Fruit fly (Drosophila melanogaster) whole organism, embryonic: ENCODE measurements around the gene papi.
A peak's percentile ranks its signal among the peaks of the same experiment; 100 is the strongest.

Experiments used
- B-H1 ChIP-seq: fragments of 200-800 bp; sonication (Bioruptor generic); IDR thresholded peaks from 3 replicates; pipeline ENCODE4 v1.3.6; 2022; ENCODE audit warnings: missing biosample characterization, missing genetic modification characterization
- BEAF-32 ChIP-seq: fragments of 200-800 bp; sonication (Bioruptor generic); optimal IDR thresholded peaks from 3 replicates; lab custom pipeline; 2017; ENCODE audit warnings: missing biosample characterization, missing genetic modification characterization, mild to moderate bottlenecking, moderate library complexity, missing genetic modification reagents
- Bdp1 ChIP-seq: fragments of 200-800 bp; sonication (Bioruptor generic); optimal IDR thresholded peaks from 3 replicates; lab custom pipeline; 2016; ENCODE audit warnings: missing biosample characterization, missing genetic modification characterization
- Blimp-1 ChIP-seq: fragments of 200-800 bp; sonication (Bioruptor generic); optimal IDR thresholded peaks from 3 replicates; lab custom pipeline; 2018; ENCODE audit warnings: missing biosample characterization, missing genetic modification characterization, mild to moderate bottlenecking, moderate library complexity, missing genetic modification reagents
- CG10366 ChIP-seq: fragments of 200-800 bp; sonication (Bioruptor generic); IDR thresholded peaks from 2 replicates; pipeline ENCODE4 v1.3.6; 2022; ENCODE audit warnings: missing biosample characterization, missing genetic modification characterization
- CG11504 ChIP-seq: fragments of 200-800 bp; sonication (Bioruptor generic); optimal IDR thresholded peaks from 3 replicates; lab custom pipeline; 2019; ENCODE audit warnings: missing biosample characterization, mild to moderate bottlenecking, missing genetic modification characterization, moderate library complexity
- CG12219 ChIP-seq: fragments of 200-800 bp; sonication (Bioruptor generic); optimal IDR thresholded peaks from 3 replicates; lab custom pipeline; 2018; ENCODE audit warnings: missing biosample characterization, mild to moderate bottlenecking, missing genetic modification characterization
- CG13123 ChIP-seq: fragments of 200-800 bp; sonication (Bioruptor generic); optimal IDR thresholded peaks from 2 replicates; lab custom pipeline; 2016; ENCODE audit warnings: missing biosample characterization, missing genetic modification characterization
- CG13894 ChIP-seq: fragments of 200-800 bp; sonication (Bioruptor generic); optimal IDR thresholded peaks from 3 replicates; lab custom pipeline; 2018; ENCODE audit warnings: missing biosample characterization, mild to moderate bottlenecking, missing genetic modification characterization, moderate library complexity
- CG14050 ChIP-seq: fragments of 200-800 bp; sonication (Bioruptor generic); IDR thresholded peaks from 3 replicates; pipeline ENCODE4 v1.3.6; 2022; ENCODE audit warnings: missing biosample characterization, missing genetic modification characterization
- CG14710 ChIP-seq: fragments of 200-800 bp; sonication (Bioruptor generic); optimal IDR thresholded peaks from 3 replicates; lab custom pipeline; 2019; ENCODE audit warnings: missing biosample characterization, mild to moderate bottlenecking, missing genetic modification characterization, moderate library complexity
- CG15073 ChIP-seq: fragments of 200-800 bp; sonication (Bioruptor generic); optimal IDR thresholded peaks from 2 replicates; lab custom pipeline; 2016; ENCODE audit warnings: missing biosample characterization, missing genetic modification characterization
- CG15601 ChIP-seq: fragments of 200-800 bp; sonication (Bioruptor generic); optimal IDR thresholded peaks from 3 replicates; lab custom pipeline; 2019; ENCODE audit warnings: missing biosample characterization, mild to moderate bottlenecking, missing genetic modification characterization, moderate library complexity
- CG1603 ChIP-seq: fragments of 200-800 bp; sonication (Bioruptor generic); optimal IDR thresholded peaks from 2 replicates; lab custom pipeline; 2019; ENCODE audit warnings: missing biosample characterization, mild to moderate bottlenecking, missing genetic modification characterization, moderate library complexity
- CG2120 ChIP-seq: fragments of 200-800 bp; sonication (Bioruptor generic); optimal IDR thresholded peaks from 3 replicates; lab custom pipeline; 2016; ENCODE audit warnings: missing biosample characterization, missing genetic modification characterization
- CG32767 ChIP-seq: fragments of 200-800 bp; sonication (Bioruptor generic); IDR thresholded peaks from 2 replicates; pipeline ENCODE4 v1.3.6; 2022; ENCODE audit warnings: missing biosample characterization, missing genetic modification characterization
- CG34422 ChIP-seq: fragments of 200-800 bp; sonication (Bioruptor generic); IDR thresholded peaks from 3 replicates; pipeline ENCODE4 v1.3.6; 2022; ENCODE audit warnings: missing biosample characterization, missing genetic modification characterization
- CG5245 ChIP-seq: fragments of 200-800 bp; sonication (Bioruptor generic); optimal IDR thresholded peaks from 3 replicates; lab custom pipeline; 2016; ENCODE audit warnings: missing biosample characterization, missing genetic modification characterization
- CG7271 ChIP-seq: fragments of 200-800 bp; sonication (Bioruptor generic); optimal IDR thresholded peaks from 2 replicates; lab custom pipeline; 2018; ENCODE audit warnings: missing biosample characterization, mild to moderate bottlenecking, missing genetic modification characterization, moderate library complexity
- CG7556 ChIP-seq: fragments of 200-800 bp; sonication (Bioruptor generic); optimal IDR thresholded peaks from 2 replicates; lab custom pipeline; 2017; ENCODE audit warnings: missing biosample characterization, mild to moderate bottlenecking, missing genetic modification characterization
- CG8388 ChIP-seq: fragments of 200-800 bp; sonication (Bioruptor generic); optimal IDR thresholded peaks from 2 replicates; lab custom pipeline; 2019; ENCODE audit warnings: missing biosample characterization, mild to moderate bottlenecking, missing genetic modification characterization, moderate library complexity
- CrebB ChIP-seq: fragments of 200-800 bp; sonication (Bioruptor generic); optimal IDR thresholded peaks from 3 replicates; lab custom pipeline; 2018; ENCODE audit warnings: missing biosample characterization, mild to moderate bottlenecking, missing genetic modification characterization
- HmgZ ChIP-seq: fragments of 200-800 bp; sonication (Bioruptor generic); optimal IDR thresholded peaks from 2 replicates; lab custom pipeline; 2018; ENCODE audit warnings: missing biosample characterization, mild to moderate bottlenecking, missing genetic modification characterization
- Hr51 ChIP-seq, 2 experiments: fragments of 200-800 bp; sonication (Bioruptor generic); optimal IDR thresholded peaks; 2 replicates in 1 of 2; 3 replicates in 1 of 2; lab custom pipeline; 2016 to 2018; ENCODE audit warnings: missing biosample characterization in 2 of 2, missing genetic modification characterization in 2 of 2, mild to moderate bottlenecking in 1 of 2, moderate library complexity in 1 of 2
- MBD-R2 ChIP-seq: fragments of 200-800 bp; sonication (Bioruptor generic); IDR thresholded peaks from 2 replicates; pipeline ENCODE4 v1.3.6; 2022; ENCODE audit warnings: missing biosample characterization, missing genetic modification characterization
- Rfx ChIP-seq: fragments of 200-800 bp; sonication (Bioruptor generic); IDR thresholded peaks from 2 replicates; pipeline ENCODE4 v1.3.6; 2022; ENCODE audit warnings: missing biosample characterization, missing genetic modification characterization
- Six4 ChIP-seq: fragments of 200-800 bp; sonication (Bioruptor generic); optimal IDR thresholded peaks from 2 replicates; lab custom pipeline; 2016; ENCODE audit warnings: missing biosample characterization, missing genetic modification characterization
- Xbp1 ChIP-seq: fragments of 200-800 bp; sonication (Bioruptor generic); optimal IDR thresholded peaks from 3 replicates; lab custom pipeline; 2016; ENCODE audit warnings: missing biosample characterization, mild to moderate bottlenecking, missing genetic modification characterization
- abd-A ChIP-seq: fragments of 200-800 bp; sonication (Bioruptor generic); optimal IDR thresholded peaks from 3 replicates; lab custom pipeline; 2019; ENCODE audit warnings: missing biosample characterization, mild to moderate bottlenecking, missing genetic modification characterization, moderate library complexity
- en ChIP-seq: fragments of 200-800 bp; sonication (Bioruptor generic); optimal IDR thresholded peaks from 2 replicates; lab custom pipeline; 2016; ENCODE audit warnings: missing biosample characterization, missing genetic modification characterization
- gsb ChIP-seq: fragments of 200-800 bp; sonication (Bioruptor generic); IDR thresholded peaks from 2 replicates; pipeline ENCODE4 v1.3.6; 2022; ENCODE audit warnings: missing biosample characterization, missing genetic modification characterization
- gsb-n ChIP-seq: fragments of 200-800 bp; sonication (Bioruptor generic); optimal IDR thresholded peaks from 3 replicates; lab custom pipeline; 2018; ENCODE audit warnings: missing biosample characterization, mild to moderate bottlenecking, missing genetic modification characterization
- kay ChIP-seq: fragments of 200-800 bp; sonication (Bioruptor generic); optimal IDR thresholded peaks from 2 replicates; lab custom pipeline; 2016; ENCODE audit warnings: missing biosample characterization, missing genetic modification characterization
- lbe ChIP-seq: fragments of 200-800 bp; sonication (Bioruptor generic); optimal IDR thresholded peaks from 2 replicates; lab custom pipeline; 2016; ENCODE audit warnings: missing biosample characterization, mild to moderate bottlenecking, missing genetic modification characterization
- luna ChIP-seq: fragments of 200-800 bp; sonication (Bioruptor generic); optimal IDR thresholded peaks from 2 replicates; lab custom pipeline; 2016; ENCODE audit warnings: missing biosample characterization, missing genetic modification characterization
- mam ChIP-seq: fragments of 200-800 bp; sonication (Bioruptor generic); optimal IDR thresholded peaks from 3 replicates; lab custom pipeline; 2016; ENCODE audit warnings: missing biosample characterization, missing genetic modification characterization
- phol ChIP-seq: fragments of 200-800 bp; sonication (Bioruptor generic); optimal IDR thresholded peaks from 3 replicates; lab custom pipeline; 2018; ENCODE audit warnings: missing biosample characterization, mild to moderate bottlenecking, missing genetic modification characterization, moderate library complexity
- ro ChIP-seq: fragments of 200-800 bp; sonication (Bioruptor generic); IDR thresholded peaks from 2 replicates; pipeline ENCODE4 v1.3.6; 2022; ENCODE audit warnings: missing biosample characterization, missing genetic modification characterization
- sens ChIP-seq: fragments of 200-800 bp; sonication (Bioruptor generic); peaks from one replicate; lab custom pipeline; 2016; ENCODE audit warnings: missing biosample characterization, missing genetic modification characterization
- sug ChIP-seq: fragments of 200-800 bp; optimal IDR thresholded peaks from 2 replicates; lab custom pipeline; 2019; ENCODE audit warnings: missing biosample characterization, mild to moderate bottlenecking, missing genetic modification characterization, moderate library complexity
- vvl ChIP-seq: fragments of 200-800 bp; sonication (Bioruptor generic); IDR thresholded peaks from 2 replicates; pipeline ENCODE4 v1.3.6; 2022; ENCODE audit warnings: missing biosample characterization, missing genetic modification characterization
- wor ChIP-seq: fragments of 200-800 bp; sonication (Bioruptor generic); IDR thresholded peaks from 2 replicates; pipeline ENCODE4 v1.3.6; 2022; ENCODE audit warnings: missing biosample characterization, missing genetic modification characterization
- zen ChIP-seq: fragments of 200-800 bp; sonication (Bioruptor generic); optimal IDR thresholded peaks from 3 replicates; lab custom pipeline; 2018; ENCODE audit warnings: missing biosample characterization, mild to moderate bottlenecking, missing genetic modification characterization, moderate library complexity

papi gene

dm6 chr2L:2220573-2221332 lies at the start of gene papi (continued):
- no peak for TF ChIP-seq CG14050 (GFP tag; lab: Robert Waterston, UW)
- TF ChIP-seq Hr51 (GFP tag; optimal IDR thresholded peaks at IDR 0.05; lab: Kevin White, UChicago), result no peak
- TF ChIP-seq CG34422 (GFP tag; lab: Robert Waterston, UW), result peak; percentile 61; the same call in 2 of the 3 replicates
- TF ChIP-seq wor (GFP tag; lab: Robert Waterston, UW), result no peak
- peak; percentile 8; the same call in 1 of the 2 replicates for TF ChIP-seq Rfx (GFP tag; lab: Robert Waterston, UW)
- TF ChIP-seq ro (GFP tag; lab: Robert Waterston, UW), result no peak
- no peak for TF ChIP-seq CG13123 (GFP tag; lab: Kevin White, UChicago)
- TF ChIP-seq CG11504 (tag; lab: Kevin White, UChicago), result no peak
- no peak for TF ChIP-seq CG15601
- TF ChIP-seq CG1603 (tag; lab: Kevin White, UChicago), result peak; percentile 34
- TF ChIP-seq abd-A (tag; lab: Kevin White, UChicago), result peak; percentile 43
- peak; percentile 22 for TF ChIP-seq luna (GFP tag; lab: Kevin White, UChicago)
- TF ChIP-seq Xbp1 (GFP tag; lab: Kevin White, UChicago), result peak; percentile 9
- TF ChIP-seq en (GFP tag; lab: Kevin White, UChicago), result no peak
- TF ChIP-seq CG12219, result no peak
- peak; percentile 39 for TF ChIP-seq MBD-R2 (GFP tag; lab: Robert Waterston, UW)
- no peak for TF ChIP-seq sens (GFP tag; lab: Kevin White, UChicago)
- no peak for TF ChIP-seq CG8388
- peak; percentile 21 for TF ChIP-seq CG13894 (tag; lab: Kevin White, UChicago)
- TF ChIP-seq CG32767 (GFP tag; lab: Robert Waterston, UW), result no peak
- TF ChIP-seq CG7556, result no peak
- no peak for TF ChIP-seq CrebB (tag; lab: Kevin White, UChicago)
- TF ChIP-seq gsb, result no peak
- no peak for TF ChIP-seq kay (GFP tag; lab: Kevin White, UChicago)
- no peak for TF ChIP-seq mam (GFP tag; lab: Kevin White, UChicago)
- TF ChIP-seq CG10366 (GFP tag; lab: Robert Waterston, UW), result no peak
- TF ChIP-seq CG15073 (GFP tag; lab: Kevin White, UChicago), result no peak
- no peak for TF ChIP-seq B-H1
- peak; percentile 3 for TF ChIP-seq phol (tag; lab: Kevin White, UChicago)
- peak; percentile 68 for TF ChIP-seq CG14710 (tag; lab: Kevin White, UChicago)
- no peak for TF ChIP-seq CG7271 (tag; lab: Kevin White, UChicago)
- no peak for TF ChIP-seq Blimp-1 (GFP tag; lab: Kevin White, UChicago)
- TF ChIP-seq Bdp1 (GFP tag; lab: Kevin White, UChicago), result no peak
- TF ChIP-seq Six4 (GFP tag; lab: Kevin White, UChicago), result no peak
- peak; percentile 20 for TF ChIP-seq BEAF-32 (GFP tag; lab: Kevin White, UChicago)
- TF ChIP-seq zen (tag; lab: Kevin White, UChicago), result no peak
- TF ChIP-seq vvl, result no peak
- peak; percentile 31 for TF ChIP-seq lbe (GFP tag; lab: Kevin White, UChicago)
- TF ChIP-seq HmgZ (tag; lab: Kevin White, UChicago), result peak; percentile 52
- no peak for TF ChIP-seq CG5245 (GFP tag; lab: Kevin White, UChicago)
- peak; percentile 6 for TF ChIP-seq sug (tag; lab: Kevin White, UChicago)
- TF ChIP-seq CG2120, result peak; percentile 38
- no peak for TF ChIP-seq gsb-n (tag; lab: Kevin White, UChicago)
